Worm (Caenorhabditis elegans) whole organism, dauer: ENCODE data around the gene Y49F6B.2.
"Not testable (repeated sequence)": the region's sequence is repeated elsewhere in the genome, so short reads cannot be mapped to it uniquely, and the experiment has no call there.

Experiments used
- unc-62 ChIP-seq: sonication (generic microtip); optimal IDR thresholded peaks from 2 replicates; lab custom pipeline; 2017; ENCODE audit warnings: missing biosample characterization, missing genetic modification reagents, missing genetic modification characterization

Y49F6B.2 gene

ce11 chrII:3482231-3482630 lies 20.5 kb upstream of the Y49F6B.2 start, which contains the start of gene smu-2:
Gene smu-2, plus strand, starts transcription at chrII:3482408.
- TF ChIP-seq unc-62 (GFP tag; lab: Kevin White, UChicago), result no peak

- not testable (repeated sequence) for TF ChIP-seq unc-62 (GFP tag; lab: Kevin White, UChicago)
Observed at ce11 chrII:3490797-3491196, 12.0 kb upstream of the Y49F6B.2 start, which contains the start of gene fbxb-112. Gene fbxb-112, plus strand, starts transcription at chrII:3491097.

- TF ChIP-seq unc-62 (GFP tag; lab: Kevin White, UChicago), result no peak
Observed at ce11 chrII:3499386-3499785, 3.4 kb upstream of the Y49F6B.2 start, which contains the start of gene Y49F6B.9. Gene Y49F6B.9, minus strand, starts transcription at chrII:3499387.

- no peak for TF ChIP-seq unc-62 (GFP tag; lab: Kevin White, UChicago)
Observed at ce11 chrII:3500373-3500772, 2.4 kb upstream of the Y49F6B.2 start.

- no peak for TF ChIP-seq unc-62 (GFP tag; lab: Kevin White, UChicago)
Observed at ce11 chrII:3502011-3502410, 757 bp upstream of the Y49F6B.2 start.

ce11 chrII:3504717-3505116 lies 1.9 kb downstream of the Y49F6B.2 start, which contains the start of gene cyh-1:
Gene cyh-1, plus strand, starts transcription at chrII:3505017.
- no peak for TF ChIP-seq unc-62 (GFP tag; lab: Kevin White, UChicago)

- no peak for TF ChIP-seq unc-62 (GFP tag; lab: Kevin White, UChicago)
Observed at ce11 chrII:3512240-3512639, 9.5 kb downstream of the Y49F6B.2 start, which contains the start of gene Y49F6B.19. Gene Y49F6B.19, minus strand, starts transcription at chrII:3512340.

- no peak for TF ChIP-seq unc-62 (GFP tag; lab: Kevin White, UChicago)
Observed at ce11 chrII:3514631-3515030, 11.9 kb downstream of the Y49F6B.2 start, which contains the start of gene srz-5. Gene srz-5, minus strand, starts transcription at chrII:3514731.

- TF ChIP-seq unc-62 (GFP tag; lab: Kevin White, UChicago), result no peak
Observed at ce11 chrII:3515384-3516053, 12.8 kb downstream of the Y49F6B.2 start, which contains the start of the genes Y49F6B.14 and clec-125. Gene Y49F6B.14, minus strand, starts transcription at chrII:3515484. Gene clec-125, plus strand, starts transcription at chrII:3516003.

- TF ChIP-seq unc-62 (GFP tag; lab: Kevin White, UChicago), result no peak
Observed at ce11 chrII:3516175-3516574, 13.4 kb downstream of the Y49F6B.2 start.

ce11 chrII:3518961-3519544 lies 16.3 kb downstream of the Y49F6B.2 start, which contains the start of gene clec-126:
Gene clec-126, plus strand, starts transcription at chrII:3519494.
- no peak for TF ChIP-seq unc-62 (GFP tag; lab: Kevin White, UChicago)

ce11 chrII:3520988-3521850 lies 18.5 kb downstream of the Y49F6B.2 start, which contains the start of gene W09G10.9:
Gene W09G10.9, plus strand, starts transcription at chrII:3521800.
- no peak for TF ChIP-seq unc-62 (GFP tag; lab: Kevin White, UChicago)

- no peak for TF ChIP-seq unc-62 (GFP tag; lab: Kevin White, UChicago)
Observed at ce11 chrII:3524097-3524496, 21.3 kb downstream of the Y49F6B.2 start, which contains the start of gene col-72. Gene col-72, minus strand, starts transcription at chrII:3524197.

ce11 chrII:3527460-3527859 lies 24.7 kb downstream of the Y49F6B.2 start:
- TF ChIP-seq unc-62 (GFP tag; lab: Kevin White, UChicago), result no peak

- TF ChIP-seq unc-62 (GFP tag; lab: Kevin White, UChicago), result no peak
Observed at ce11 chrII:3528256-3528655, 25.5 kb downstream of the Y49F6B.2 start, which contains the start of gene ncs-6. Gene ncs-6, minus strand, starts transcription at chrII:3528516.
